Worm (Caenorhabditis elegans) whole organism, midembryonic: ENCODE results near the gene rnp-2.

Experiments
- T22C8.4 ChIP-seq: fragments of 200-800 bp; sonication (Bioruptor generic); IDR thresholded peaks from 2 replicates; pipeline ENCODE4 v1.3.6; 2022; ENCODE audit warnings: missing genetic modification characterization, missing compliant biosample characterization
- klf-2 ChIP-seq: fragments of 200-800 bp; sonication (Bioruptor generic); conservative IDR thresholded peaks from 2 replicates; pipeline ENCODE4 v1.3.6; 2022; ENCODE audit warnings: missing genetic modification reagents, missing genetic modification characterization, missing compliant biosample characterization
- med-1 ChIP-seq: sonication (generic microtip); optimal IDR thresholded peaks from 2 replicates; lab custom pipeline; 2017; ENCODE audit warnings: missing genetic modification characterization, mild to moderate bottlenecking, missing compliant biosample characterization, antibody characterized with exemption, missing genetic modification reagents; ENCODE audit not compliant: insufficient read depth

ce11 chrIV:4123083-4123482 lies 48.8 kb upstream of the rnp-2 start, which contains the start of gene mul-1:
- TF ChIP-seq T22C8.4 (GFP tag; lab: Robert Waterston, UW) (no peak), med-1 (GFP tag; lab: Kevin White, UChicago) (no peak), klf-2 (no peak)
